Fruit fly (Drosophila melanogaster) whole organism, embryonic: ENCODE measurements around the gene deltaCOP.

ENCODE experiments used
- BtbVII ChIP-seq: fragments of 200-800 bp; sonication (Bioruptor generic); optimal IDR thresholded peaks from 3 replicates; lab custom pipeline; 2017; ENCODE audit warnings: missing biosample characterization, mild to moderate bottlenecking, missing genetic modification characterization
- CG10147 ChIP-seq: fragments of 200-800 bp; sonication (Bioruptor generic); optimal IDR thresholded peaks from 2 replicates; lab custom pipeline; 2019; ENCODE audit warnings: missing biosample characterization, mild to moderate bottlenecking, missing genetic modification characterization, moderate library complexity
- CG10321 ChIP-seq: fragments of 200-800 bp; sonication (Bioruptor generic); IDR thresholded peaks from 2 replicates; pipeline ENCODE4 v1.3.6; 2022; ENCODE audit warnings: missing biosample characterization, missing genetic modification characterization
- CG11504 ChIP-seq: fragments of 200-800 bp; sonication (Bioruptor generic); optimal IDR thresholded peaks from 3 replicates; lab custom pipeline; 2019; ENCODE audit warnings: missing biosample characterization, mild to moderate bottlenecking, missing genetic modification characterization, moderate library complexity
- CG12155 ChIP-seq: fragments of 200-800 bp; sonication (Bioruptor generic); optimal IDR thresholded peaks from 3 replicates; lab custom pipeline; 2016; ENCODE audit warnings: missing biosample characterization, missing genetic modification characterization
- CG12299 ChIP-seq: fragments of 200-800 bp; sonication (Bioruptor generic); optimal IDR thresholded peaks from 2 replicates; lab custom pipeline; 2018; ENCODE audit warnings: missing biosample characterization, mild to moderate bottlenecking, missing genetic modification characterization
- CG1602 ChIP-seq: fragments of 200-800 bp; sonication (Bioruptor generic); optimal IDR thresholded peaks from 3 replicates; lab custom pipeline; 2016; ENCODE audit warnings: missing biosample characterization, missing genetic modification characterization
- CG16779 ChIP-seq: fragments of 200-800 bp; sonication (Bioruptor generic); IDR thresholded peaks from 2 replicates; pipeline ENCODE4 v1.3.6; 2022; ENCODE audit warnings: missing biosample characterization, missing genetic modification characterization
- CG17802 ChIP-seq: fragments of 200-800 bp; sonication (Bioruptor generic); optimal IDR thresholded peaks from 2 replicates; lab custom pipeline; 2018; ENCODE audit warnings: missing biosample characterization, mild to moderate bottlenecking, missing genetic modification characterization, moderate library complexity
- CG18476 ChIP-seq: fragments of 200-800 bp; sonication (Bioruptor generic); optimal IDR thresholded peaks from 2 replicates; lab custom pipeline; 2016; ENCODE audit warnings: missing biosample characterization, mild to moderate bottlenecking, missing genetic modification characterization
- CG18599 ChIP-seq: fragments of 200-800 bp; sonication (Bioruptor generic); optimal IDR thresholded peaks from 3 replicates; lab custom pipeline; 2017; ENCODE audit warnings: missing biosample characterization, missing genetic modification characterization, mild to moderate bottlenecking, moderate library complexity, missing genetic modification reagents
- CG2129 ChIP-seq: fragments of 200-800 bp; sonication (Bioruptor generic); IDR thresholded peaks from 2 replicates; pipeline ENCODE4 v1.3.6; 2022; ENCODE audit warnings: missing biosample characterization, missing genetic modification characterization; ENCODE audit not compliant: partially characterized antibody
- CG31441 ChIP-seq: fragments of 200-800 bp; sonication (Bioruptor generic); IDR thresholded peaks from 2 replicates; pipeline ENCODE4 v1.3.6; 2022; ENCODE audit warnings: missing biosample characterization, missing genetic modification characterization
- CG3281 ChIP-seq: fragments of 200-800 bp; sonication (Bioruptor generic); optimal IDR thresholded peaks from 3 replicates; lab custom pipeline; 2017; ENCODE audit warnings: missing biosample characterization, mild to moderate bottlenecking, missing genetic modification characterization
- CG4424 ChIP-seq: fragments of 200-800 bp; sonication (Bioruptor generic); optimal IDR thresholded peaks from 3 replicates; lab custom pipeline; 2016; ENCODE audit warnings: missing biosample characterization, missing genetic modification characterization
- CG6175 ChIP-seq: fragments of 200-800 bp; sonication (Bioruptor generic); IDR thresholded peaks from 3 replicates; pipeline ENCODE4 v1.3.6; 2022; ENCODE audit warnings: missing biosample characterization, missing genetic modification characterization
- CG6683 ChIP-seq: fragments of 200-800 bp; sonication (Bioruptor generic); optimal IDR thresholded peaks from 2 replicates; lab custom pipeline; 2017; ENCODE audit warnings: missing biosample characterization, mild to moderate bottlenecking, missing genetic modification characterization, missing genetic modification reagents
- CG6689 ChIP-seq: fragments of 200-800 bp; sonication (Bioruptor generic); IDR thresholded peaks from 2 replicates; pipeline ENCODE4 v1.3.6; 2022; ENCODE audit warnings: missing biosample characterization, missing genetic modification characterization
- CG7271 ChIP-seq: fragments of 200-800 bp; sonication (Bioruptor generic); optimal IDR thresholded peaks from 2 replicates; lab custom pipeline; 2018; ENCODE audit warnings: missing biosample characterization, mild to moderate bottlenecking, missing genetic modification characterization, moderate library complexity
- CG7556 ChIP-seq: fragments of 200-800 bp; sonication (Bioruptor generic); optimal IDR thresholded peaks from 2 replicates; lab custom pipeline; 2017; ENCODE audit warnings: missing biosample characterization, mild to moderate bottlenecking, missing genetic modification characterization
- CG9817 ChIP-seq: fragments of 200-800 bp; sonication (Bioruptor generic); optimal IDR thresholded peaks from 2 replicates; lab custom pipeline; 2018; ENCODE audit warnings: missing biosample characterization, mild to moderate bottlenecking, missing genetic modification characterization, moderate library complexity
- Dbx ChIP-seq: fragments of 200-800 bp; sonication (Bioruptor generic); IDR thresholded peaks from 3 replicates; pipeline ENCODE4 v1.3.6; 2022; ENCODE audit warnings: missing biosample characterization, missing genetic modification characterization
- Dfd ChIP-seq, 2 experiments: fragments of >200 bp; optimal IDR thresholded peaks; 2 replicates each; lab custom pipeline; 2017; ENCODE audit warnings: missing biosample characterization in 2 of 2, missing genetic modification characterization in 2 of 2
- Dip2 ChIP-seq: fragments of 200-800 bp; sonication (Bioruptor generic); IDR thresholded peaks from 2 replicates; pipeline ENCODE4 v1.3.6; 2022; ENCODE audit warnings: missing biosample characterization, missing genetic modification characterization
- Ets97D ChIP-seq: fragments of 200-800 bp; sonication (Bioruptor generic); optimal IDR thresholded peaks from 3 replicates; lab custom pipeline; 2016; ENCODE audit warnings: missing biosample characterization, missing genetic modification characterization
- Fer1 ChIP-seq: fragments of 200-800 bp; sonication (Bioruptor generic); optimal IDR thresholded peaks from 2 replicates; lab custom pipeline; 2017; ENCODE audit warnings: missing biosample characterization, mild to moderate bottlenecking, missing genetic modification characterization
- Fer3 ChIP-seq: fragments of 200-800 bp; sonication (Bioruptor generic); optimal IDR thresholded peaks from 2 replicates; lab custom pipeline; 2018; ENCODE audit warnings: missing biosample characterization, mild to moderate bottlenecking, missing genetic modification characterization, moderate library complexity
- Gsc ChIP-seq: fragments of 200-800 bp; sonication (Bioruptor generic); IDR thresholded peaks from 2 replicates; pipeline ENCODE4 v1.3.6; 2022; ENCODE audit warnings: missing biosample characterization, missing genetic modification characterization
- NK7.1 ChIP-seq: fragments of 200-800 bp; sonication (Bioruptor generic); optimal IDR thresholded peaks from 3 replicates; lab custom pipeline; 2016; ENCODE audit warnings: missing biosample characterization, missing genetic modification characterization
- Nf-YB ChIP-seq: fragments of 200-800 bp; sonication (Bioruptor generic); optimal IDR thresholded peaks from 3 replicates; lab custom pipeline; 2019; ENCODE audit warnings: missing biosample characterization, mild to moderate bottlenecking, missing genetic modification characterization, moderate library complexity
- Sin3A ChIP-seq: fragments of >200 bp; optimal IDR thresholded peaks from 2 replicates; lab custom pipeline; 2018
- YL-1 ChIP-seq: fragments of 200-800 bp; sonication (Bioruptor generic); optimal IDR thresholded peaks from 3 replicates; lab custom pipeline; 2017; ENCODE audit warnings: missing biosample characterization, mild to moderate bottlenecking, missing genetic modification characterization
- al ChIP-seq: fragments of 200-800 bp; sonication (Bioruptor generic); IDR thresholded peaks from 2 replicates; pipeline ENCODE4 v1.3.6; 2022; ENCODE audit warnings: missing biosample characterization, missing genetic modification characterization
- br ChIP-seq: fragments of >200 bp; optimal IDR thresholded peaks from 2 replicates; lab custom pipeline; 2017
- btn ChIP-seq: fragments of 200-800 bp; sonication (Bioruptor generic); optimal IDR thresholded peaks from 2 replicates; lab custom pipeline; 2016; ENCODE audit warnings: missing biosample characterization, missing genetic modification characterization
- chn ChIP-seq: fragments of 200-800 bp; sonication (Bioruptor generic); optimal IDR thresholded peaks from 2 replicates; lab custom pipeline; 2016; ENCODE audit warnings: missing biosample characterization, missing genetic modification characterization
- da ChIP-seq: fragments of 200-800 bp; sonication (Bioruptor generic); optimal IDR thresholded peaks from 2 replicates; lab custom pipeline; 2016; ENCODE audit warnings: missing biosample characterization, missing genetic modification characterization
- dati ChIP-seq: fragments of 200-800 bp; sonication (Bioruptor generic); IDR thresholded peaks from 2 replicates; pipeline ENCODE4 v1.3.6; 2022; ENCODE audit warnings: missing biosample characterization, missing genetic modification characterization
- dm ChIP-seq: fragments of 200-800 bp; sonication (Bioruptor generic); optimal IDR thresholded peaks from 3 replicates; lab custom pipeline; 2016; ENCODE audit warnings: missing biosample characterization, missing genetic modification characterization
- en ChIP-seq: fragments of 200-800 bp; sonication (Bioruptor generic); optimal IDR thresholded peaks from 2 replicates; lab custom pipeline; 2016; ENCODE audit warnings: missing biosample characterization, missing genetic modification characterization
- ind ChIP-seq: fragments of 200-800 bp; sonication (Bioruptor generic); optimal IDR thresholded peaks from 3 replicates; lab custom pipeline; 2016; ENCODE audit warnings: missing biosample characterization, missing genetic modification characterization
- kah ChIP-seq: fragments of 200-800 bp; sonication (Bioruptor generic); optimal IDR thresholded peaks from 2 replicates; lab custom pipeline; 2018; ENCODE audit warnings: missing biosample characterization, mild to moderate bottlenecking, missing genetic modification characterization
- knrl ChIP-seq: fragments of 200-800 bp; sonication (Bioruptor generic); IDR thresholded peaks from 3 replicates; pipeline ENCODE4 v1.3.6; 2022; ENCODE audit warnings: missing biosample characterization, missing genetic modification characterization; ENCODE audit not compliant: partially characterized antibody
- mirr ChIP-seq: fragments of 200-800 bp; sonication (Bioruptor generic); optimal IDR thresholded peaks from 3 replicates; lab custom pipeline; 2018; ENCODE audit warnings: missing biosample characterization, mild to moderate bottlenecking, missing genetic modification characterization
- nmo ChIP-seq: fragments of 200-800 bp; sonication (Bioruptor generic); optimal IDR thresholded peaks from 2 replicates; lab custom pipeline; 2018; ENCODE audit warnings: missing biosample characterization, mild to moderate bottlenecking, missing genetic modification characterization, moderate library complexity
- oc ChIP-seq: fragments of 200-800 bp; sonication (Bioruptor generic); optimal IDR thresholded peaks from 2 replicates; lab custom pipeline; 2018; ENCODE audit warnings: missing biosample characterization, mild to moderate bottlenecking, missing genetic modification characterization, moderate library complexity
- onecut ChIP-seq: fragments of 200-800 bp; sonication (Bioruptor generic); IDR thresholded peaks from 2 replicates; pipeline ENCODE4 v1.3.6; 2022; ENCODE audit warnings: missing biosample characterization, missing genetic modification characterization
- psq ChIP-seq: fragments of 200-800 bp; sonication (Bioruptor generic); optimal IDR thresholded peaks from 2 replicates; lab custom pipeline; 2017; ENCODE audit warnings: missing biosample characterization, missing genetic modification characterization
- run ChIP-seq: fragments of 200-800 bp; sonication (Bioruptor generic); optimal IDR thresholded peaks from 3 replicates; lab custom pipeline; 2018; ENCODE audit warnings: missing biosample characterization, mild to moderate bottlenecking, missing genetic modification characterization
- sima ChIP-seq: fragments of 200-800 bp; sonication (Bioruptor generic); optimal IDR thresholded peaks from 2 replicates; lab custom pipeline; 2016; ENCODE audit warnings: missing biosample characterization, missing genetic modification characterization
- slou ChIP-seq: fragments of 200-800 bp; sonication (Bioruptor generic); optimal IDR thresholded peaks from 3 replicates; lab custom pipeline; 2016; ENCODE audit warnings: missing biosample characterization, missing genetic modification characterization
- stwl ChIP-seq: fragments of 200-800 bp; sonication (Bioruptor generic); optimal IDR thresholded peaks from 3 replicates; lab custom pipeline; 2018; ENCODE audit warnings: missing biosample characterization, mild to moderate bottlenecking, missing genetic modification characterization, moderate library complexity
- toy ChIP-seq: fragments of 200-800 bp; sonication (Bioruptor generic); IDR thresholded peaks from 2 replicates; pipeline ENCODE4 v1.3.6; 2022; ENCODE audit warnings: missing biosample characterization, missing genetic modification characterization

The deltaCOP gene

dm6 chrX:1889926-1890325 is 28.3 kb upstream of the deltaCOP start, which contains the start of the genes trr and mRpL16 (continued):
- TF ChIP-seq stwl (tag; lab: Kevin White, UChicago) (peak; percentile 60), CG16779 (GFP tag; lab: Robert Waterston, UW) (no peak), Ets97D (GFP tag; lab: Kevin White, UChicago) (peak; percentile 66), sima (no peak), CG17802 (tag; lab: Kevin White, UChicago) (peak; percentile 100), CG10147 (GFP tag; lab: Kevin White, UChicago) (no peak), en (GFP tag; lab: Kevin White, UChicago) (no peak), CG18476 (GFP tag; lab: Kevin White, UChicago) (no peak), BtbVII (no peak), CG31441 (GFP tag; lab: Robert Waterston, UW) (no peak), CG12299 (tag; lab: Kevin White, UChicago) (peak; percentile 39), mirr (peak; percentile 40), Dfd (GFP tag; optimal IDR thresholded peaks at IDR 0.05; lab: Kevin White, UChicago) (no peak), CG10321 (no peak), YL-1 (GFP tag; lab: Kevin White, UChicago) (peak; percentile 86), kah (GFP tag; lab: Kevin White, UChicago) (no peak), Dbx (peak; percentile 71), CG3281 (GFP tag; lab: Kevin White, UChicago) (no peak), CG4424 (GFP tag; lab: Kevin White, UChicago) (no peak), toy (GFP tag; lab: Robert Waterston, UW) (no peak), knrl (GFP tag; lab: Robert Waterston, UW) (peak; percentile 80), CG6175 (GFP tag; lab: Robert Waterston, UW) (peak; percentile 92), CG6683 (GFP tag; lab: Kevin White, UChicago) (no peak), Fer3 (tag; lab: Kevin White, UChicago) (no peak), al (no peak; the same call in 1 of the 2 replicates), dati (no peak), Sin3A (lab: Kevin White, UChicago) (peak; percentile 97), Nf-YB (GFP tag; lab: Kevin White, UChicago) (no peak), nmo (GFP tag; lab: Kevin White, UChicago) (peak; percentile 75), CG18599 (no peak), br (lab: Kevin White, UChicago) (no peak), onecut (GFP tag; lab: Robert Waterston, UW) (no peak), CG7556 (GFP tag; lab: Kevin White, UChicago) (peak; percentile 4), run (tag; lab: Kevin White, UChicago) (no peak), slou (no peak), dm (peak; percentile 24), CG12155 (GFP tag; lab: Kevin White, UChicago) (peak; percentile 24), CG7271 (tag; lab: Kevin White, UChicago) (peak; percentile 14), Gsc (GFP tag; lab: Robert Waterston, UW) (no peak), psq (GFP tag; lab: Kevin White, UChicago) (no peak), oc (no peak), CG11504 (peak; percentile 90), NK7.1 (GFP tag; lab: Kevin White, UChicago) (no peak), da (GFP tag; lab: Kevin White, UChicago) (no peak), CG1602 (GFP tag; lab: Kevin White, UChicago) (no peak), ind (GFP tag; lab: Kevin White, UChicago) (no peak), CG6689 (GFP tag; lab: Robert Waterston, UW) (0 out of 2 replicates have a peak, but pooled peaks have one; percentile 36), Fer1 (peak; percentile 53), btn (GFP tag; lab: Kevin White, UChicago) (no peak), CG2129 (GFP tag; lab: Robert Waterston, UW) (peak; percentile 44; the same call in 1 of the 2 replicates), Dip2 (GFP tag; lab: Robert Waterston, UW) (no peak), CG9817 (tag; lab: Kevin White, UChicago) (peak; percentile 50), chn (peak; percentile 20)
